Worm (Caenorhabditis elegans) whole organism, L4 larva: Measurements from ENCODE around the gene F45E10.2.

Source experiments
- D1046.2 ChIP-seq: fragments of 200-800 bp; sonication (Bioruptor generic); IDR thresholded peaks from 2 replicates; pipeline ENCODE4 v1.3.6; 2022; ENCODE audit warnings: missing genetic modification characterization, missing compliant biosample characterization
- T26A8.4 ChIP-seq: fragments of 200-800 bp; sonication (Bioruptor generic); IDR thresholded peaks from 2 replicates; pipeline ENCODE4 v1.3.6; 2022; ENCODE audit warnings: missing genetic modification characterization, missing compliant biosample characterization
- Y105C5A.15 ChIP-seq: fragments of 200-800 bp; sonication (Bioruptor generic); IDR thresholded peaks from 2 replicates; pipeline ENCODE4 v1.3.6; 2022; ENCODE audit warnings: missing genetic modification characterization, missing compliant biosample characterization
- Y48G9A.11 ChIP-seq: fragments of 200-800 bp; sonication (Bioruptor generic); IDR thresholded peaks from 2 replicates; pipeline ENCODE4 v1.3.6; 2022; ENCODE audit warnings: missing genetic modification reagents, missing genetic modification characterization, missing compliant biosample characterization
- Y75B8A.6 ChIP-seq: fragments of 200-800 bp; sonication (Bioruptor generic); IDR thresholded peaks from 2 replicates; pipeline ENCODE4 v1.3.6; 2022; ENCODE audit warnings: missing genetic modification reagents, missing genetic modification characterization, missing compliant biosample characterization
- aha-1 ChIP-seq: fragments of 150-350 bp; peaks from one replicate; lab custom pipeline; 2014; ENCODE audit warnings: missing biosample characterization, missing genetic modification characterization
- aly-2 ChIP-seq: sonication (generic microtip); optimal IDR thresholded peaks from 2 replicates; lab custom pipeline; 2018; ENCODE audit warnings: missing biosample characterization, missing genetic modification characterization
- ama-1 ChIP-seq: fragments of 150-350 bp; optimal IDR thresholded peaks from 2 replicates; lab custom pipeline; 2014; ENCODE audit warnings: inconsistent platforms, mixed read lengths
- arid-1 ChIP-seq: fragments of 200-800 bp; sonication (Bioruptor generic); conservative IDR thresholded peaks from 2 replicates; pipeline ENCODE4 v1.3.6; 2022; ENCODE audit warnings: missing genetic modification reagents, missing genetic modification characterization, missing compliant biosample characterization
- ceh-20 ChIP-seq: fragments of 200-800 bp; sonication (Bioruptor generic); IDR thresholded peaks from 2 replicates; pipeline ENCODE4 v1.3.6; 2022; ENCODE audit warnings: missing genetic modification reagents, missing genetic modification characterization, missing compliant biosample characterization
- ctbp-1 ChIP-seq: fragments of 200-800 bp; sonication (Bioruptor generic); IDR thresholded peaks from 2 replicates; pipeline ENCODE4 v1.3.6; 2022; ENCODE audit warnings: missing genetic modification reagents, missing genetic modification characterization, missing compliant biosample characterization
- daf-16 ChIP-seq, 3 experiments: sonication (generic microtip); optimal IDR thresholded peaks; 2 replicates each; lab custom pipeline; 2016 to 2017; ENCODE audit warnings: missing genetic modification characterization in 3 of 3, missing genetic modification reagents in 3 of 3, mild to moderate bottlenecking in 2 of 3, missing compliant biosample characterization in 2 of 3, missing biosample characterization in 1 of 3, moderate library complexity in 1 of 3
- daf-8 ChIP-seq: fragments of 200-800 bp; sonication (Bioruptor generic); IDR thresholded peaks from 2 replicates; pipeline ENCODE4 v1.3.6; 2022; ENCODE audit warnings: missing genetic modification characterization, missing compliant biosample characterization
- dmd-6 ChIP-seq: fragments of 200-800 bp; sonication (Bioruptor generic); IDR thresholded peaks from 2 replicates; pipeline ENCODE4 v1.3.6; 2022; ENCODE audit warnings: missing genetic modification reagents, missing genetic modification characterization, missing compliant biosample characterization
- dmd-9 ChIP-seq: fragments of 200-800 bp; sonication (Bioruptor generic); IDR thresholded peaks from 2 replicates; pipeline ENCODE4 v1.3.6; 2022; ENCODE audit warnings: missing genetic modification reagents, missing genetic modification characterization, missing compliant biosample characterization
- dpl-1 ChIP-seq: fragments of 150-350 bp; optimal IDR thresholded peaks from 2 replicates; lab custom pipeline; 2014; ENCODE audit warnings: missing biosample characterization, missing genetic modification reagents, missing genetic modification characterization
- dve-1 ChIP-seq: sonication (generic microtip); optimal IDR thresholded peaks from 2 replicates; lab custom pipeline; 2017; ENCODE audit warnings: antibody characterized with exemption, mild to moderate bottlenecking, missing genetic modification characterization, missing compliant biosample characterization; ENCODE audit not compliant: insufficient read depth
- egl-43 ChIP-seq: fragments of 200-800 bp; sonication (Bioruptor generic); IDR thresholded peaks from 2 replicates; pipeline ENCODE4 v1.3.6; 2022; ENCODE audit warnings: missing genetic modification reagents, missing genetic modification characterization, missing compliant biosample characterization
- hif-1 ChIP-seq, 2 experiments: sonication (generic microtip); optimal IDR thresholded peaks; 2 replicates each; lab custom pipeline; 2016 to 2017; ENCODE audit warnings: missing compliant biosample characterization in 2 of 2, missing genetic modification characterization in 2 of 2, missing genetic modification reagents in 2 of 2, missing genotype in 2 of 2, mild to moderate bottlenecking in 1 of 2
- hlh-30 ChIP-seq: sonication (generic microtip); optimal IDR thresholded peaks from 2 replicates; lab custom pipeline; 2017; ENCODE audit warnings: antibody characterized with exemption, mild to moderate bottlenecking, missing genetic modification characterization, missing compliant biosample characterization; ENCODE audit not compliant: insufficient read depth
- lim-7 ChIP-seq: fragments of 200-800 bp; sonication (Bioruptor generic); IDR thresholded peaks from 2 replicates; pipeline ENCODE4 v1.3.6; 2022; ENCODE audit warnings: missing genetic modification characterization, missing compliant biosample characterization
- lin-13 ChIP-seq: fragments of 150-350 bp; optimal IDR thresholded peaks from 2 replicates; lab custom pipeline; 2014; ENCODE audit warnings: missing biosample characterization, missing genetic modification reagents, missing genetic modification characterization
- lin-38 ChIP-seq: fragments of 200-800 bp; sonication (Bioruptor generic); IDR thresholded peaks from 2 replicates; pipeline ENCODE4 v1.3.6; 2022; ENCODE audit warnings: missing genetic modification reagents, missing genetic modification characterization, missing compliant biosample characterization
- lsy-2 ChIP-seq, 2 experiments: fragments of 150-350 bp in 1 of 2; sonication (generic microtip) in 1 of 2; optimal IDR thresholded peaks; 2 replicates each; lab custom pipeline; 2014 to 2017; ENCODE audit warnings: missing biosample characterization in 2 of 2, missing genetic modification characterization in 2 of 2
- mep-1 ChIP-seq: fragments of 150-350 bp; sonication (generic microtip); optimal IDR thresholded peaks from 3 replicates; lab custom pipeline; 2014; ENCODE audit warnings: missing biosample characterization, missing genetic modification characterization
- mes-2 ChIP-seq: sonication (generic microtip); optimal IDR thresholded peaks from 2 replicates; lab custom pipeline; 2016; ENCODE audit warnings: missing genotype, mild to moderate bottlenecking, missing genetic modification characterization, missing compliant biosample characterization; ENCODE audit not compliant: poor library complexity, severe bottlenecking
- nhr-11 ChIP-seq: fragments of 150-350 bp; optimal IDR thresholded peaks from 2 replicates; lab custom pipeline; 2014; ENCODE audit warnings: missing biosample characterization, missing genetic modification characterization
- nhr-237 ChIP-seq: sonication (generic microtip); optimal IDR thresholded peaks from 2 replicates; lab custom pipeline; 2017; ENCODE audit warnings: missing biosample characterization, missing genetic modification characterization
- nhr-25 ChIP-seq: sonication (generic microtip); optimal IDR thresholded peaks from 2 replicates; lab custom pipeline; 2017; ENCODE audit warnings: missing genetic modification characterization, mild to moderate bottlenecking, missing compliant biosample characterization, antibody characterized with exemption, moderate library complexity, borderline replicate concordance; ENCODE audit not compliant: insufficient read depth
- nhr-41 ChIP-seq: fragments of 200-800 bp; sonication (Bioruptor generic); IDR thresholded peaks from 2 replicates; pipeline ENCODE4 v1.3.6; 2022; ENCODE audit warnings: missing genetic modification reagents, missing genetic modification characterization, missing compliant biosample characterization
- nhr-6 ChIP-seq: fragments of 150-350 bp; optimal IDR thresholded peaks from 2 replicates; lab custom pipeline; 2014; ENCODE audit warnings: missing biosample characterization, missing genetic modification characterization
- pha-4 ChIP-seq, 2 experiments: fragments of 150-350 bp in 1 of 2; fragments of 200-800 bp in 1 of 2; sonication (Bioruptor generic) in 1 of 2; IDR thresholded peaks in 1 of 2; optimal IDR thresholded peaks in 1 of 2; 2 replicates each; pipeline versions ENCODE4 v1.3.6 to Lab custom; 2014 to 2022; ENCODE audit warnings: missing genetic modification characterization in 2 of 2, missing genetic modification reagents in 2 of 2, missing biosample characterization in 1 of 2, missing compliant biosample characterization in 1 of 2
- php-3 ChIP-seq: fragments of 200-800 bp; sonication (Bioruptor generic); IDR thresholded peaks from 2 replicates; pipeline ENCODE4 v1.3.6; 2022; ENCODE audit warnings: missing genetic modification reagents, missing genetic modification characterization, missing compliant biosample characterization
- pqm-1 ChIP-seq: sonication (generic microtip); optimal IDR thresholded peaks from 2 replicates; lab custom pipeline; 2017; ENCODE audit warnings: missing biosample characterization, missing genetic modification characterization
- rbr-2 ChIP-seq: sonication (generic microtip); optimal IDR thresholded peaks from 2 replicates; lab custom pipeline; 2016; ENCODE audit warnings: missing genotype, missing genetic modification characterization, missing compliant biosample characterization
- saeg-2 ChIP-seq: fragments of 200-800 bp; sonication (Bioruptor generic); IDR thresholded peaks from 2 replicates; pipeline ENCODE4 v1.3.6; 2022; ENCODE audit warnings: missing genetic modification reagents, missing genetic modification characterization, missing compliant biosample characterization
- spr-3 ChIP-seq: fragments of 200-800 bp; sonication (Bioruptor generic); optimal IDR thresholded peaks from 2 replicates; lab custom pipeline; 2018; ENCODE audit warnings: mild to moderate bottlenecking, missing genetic modification characterization, missing compliant biosample characterization
- unc-130 ChIP-seq: sonication (generic microtip); optimal IDR thresholded peaks from 2 replicates; lab custom pipeline; 2016; ENCODE audit warnings: missing genetic modification reagents, missing genetic modification characterization, missing compliant biosample characterization
- unc-62 ChIP-seq, 3 experiments: fragments of 150-350 bp in 1 of 3; sonication (generic microtip); optimal IDR thresholded peaks in 2 of 3; peaks in 1 of 3; 1 replicate in 1 of 3; 2 replicates in 2 of 3; lab custom pipeline; 2014 to 2017; ENCODE audit warnings: missing biosample characterization in 3 of 3, missing genetic modification characterization in 3 of 3, missing genetic modification reagents in 3 of 3, missing genotype in 1 of 3
- zip-2 ChIP-seq: fragments of 150-350 bp; optimal IDR thresholded peaks from 2 replicates; lab custom pipeline; 2014; ENCODE audit warnings: missing biosample characterization, missing genetic modification characterization
- ztf-7 ChIP-seq: fragments of 150-350 bp; optimal IDR thresholded peaks from 2 replicates; lab custom pipeline; 2014; ENCODE audit warnings: missing biosample characterization, missing genetic modification characterization

F45E10.2 gene

ce11 chrII:11055223-11055622 lies at the start of gene F45E10.2:
Gene F45E10.2 (minus strand): TSS chrII:11055323.
- TF ChIP-seq ztf-7 (tag; lab: Kevin White, UChicago) (no peak), lin-13 (GFP tag; lab: Kevin White, UChicago) (no peak), dmd-9 (GFP tag; lab: Robert Waterston, UW) (no peak), egl-43 (GFP tag; lab: Robert Waterston, UW) (no peak), nhr-237 (tag; lab: Kevin White, UChicago) (no peak), arid-1 (GFP tag; lab: Robert Waterston, UW) (no peak), mes-2 (tag; lab: Kevin White, UChicago) (no peak), ceh-20 (GFP tag; lab: Robert Waterston, UW) (no peak), Y75B8A.6 (GFP tag; lab: Robert Waterston, UW) (no peak), ctbp-1 (no peak), T26A8.4 (GFP tag; lab: Robert Waterston, UW) (no peak), spr-3 (no peak), unc-62 (GFP tag; optimal IDR thresholded peaks at IDR 0.05 in 1 of 2; lab: Kevin White, UChicago) (no peak), unc-62 (tag; optimal IDR thresholded peaks at IDR 0.05; lab: Kevin White, UChicago) (no peak), saeg-2 (GFP tag; lab: Robert Waterston, UW) (no peak)
- TF ChIP-seq, all 104 proteins: peak for 0

ce11 chrII:11104162-11104561 lies 49.0 kb upstream of the F45E10.2 start, which contains the start of gene C09H10.9:
Gene C09H10.9 (plus strand): TSS chrII:11104462.
- TF ChIP-seq lim-7 (no peak), aha-1 (tag; lab: Kevin White, UChicago) (peak; percentile 89)

- TF ChIP-seq lin-38 (GFP tag; lab: Robert Waterston, UW): no peak
- TF ChIP-seq unc-62 (GFP tag; optimal IDR thresholded peaks at IDR 0.05 in 1 of 2; lab: Kevin White, UChicago): peak in 1 of 2 experiments; percentile 17
- TF ChIP-seq unc-62 (tag; optimal IDR thresholded peaks at IDR 0.05; lab: Kevin White, UChicago): no peak
- no peak for TF ChIP-seq nhr-237 (tag; lab: Kevin White, UChicago)
- no peak for TF ChIP-seq rbr-2 (tag; lab: Kevin White, UChicago)
- no peak for TF ChIP-seq aly-2 (tag; lab: Kevin White, UChicago)
- TF ChIP-seq ctbp-1: no peak
These were observed 48.5 kb upstream of the F45E10.2 start, which contains the start of gene C09H10.5 for ce11 chrII:11103657-11104056. Gene C09H10.5 (minus strand): TSS chrII:11103757.

ce11 chrII:11103052-11103451 lies 47.9 kb upstream of the F45E10.2 start:
- peak; percentile 80 for TF ChIP-seq dve-1
- no peak for TF ChIP-seq Y105C5A.15
- peak; percentile 59 for TF ChIP-seq mep-1
- peak; percentile 81 for TF ChIP-seq hlh-30 (tag; lab: Kevin White, UChicago)
- peak; percentile 49; the same call in 1 of the 2 replicates for TF ChIP-seq dmd-6
- no peak for TF ChIP-seq nhr-41 (GFP tag; lab: Robert Waterston, UW)
- no peak for TF ChIP-seq daf-8 (GFP tag; lab: Robert Waterston, UW)
- TF ChIP-seq D1046.2: no peak
- TF ChIP-seq lsy-2 (tag; optimal IDR thresholded peaks at IDR 0.05; lab: Kevin White, UChicago): peak in 1 of 2 experiments; percentile 85
- no peak for TF ChIP-seq php-3 (GFP tag; lab: Robert Waterston, UW)
- no peak for TF ChIP-seq Y48G9A.11 (GFP tag; lab: Robert Waterston, UW)
- TF ChIP-seq dpl-1 (GFP tag; lab: Kevin White, UChicago): peak; percentile 73
- peak; percentile 73 for TF ChIP-seq pqm-1 (tag; lab: Kevin White, UChicago)
- TF ChIP-seq nhr-25 (tag; lab: Kevin White, UChicago): no peak
- TF ChIP-seq rbr-2 (tag; lab: Kevin White, UChicago): peak; percentile 56
- TF ChIP-seq zip-2: no peak
- TF ChIP-seq pha-4 (GFP tag; IDR thresholded peaks at IDR 0.05; lab: Robert Waterston, UW): no peak
- peak; percentile 66 for TF ChIP-seq pha-4 (tag; optimal IDR thresholded peaks at IDR 0.05; lab: Kevin White, UChicago)
- TF ChIP-seq nhr-11 (tag; lab: Kevin White, UChicago): peak; percentile 32
- peak; percentile 83 for TF ChIP-seq lin-38 (GFP tag; lab: Robert Waterston, UW)
- no peak for TF ChIP-seq daf-16 (GFP tag; optimal IDR thresholded peaks at IDR 0.05; lab: Kevin White, UChicago)
- TF ChIP-seq daf-16 (tag; optimal IDR thresholded peaks at IDR 0.05; lab: Kevin White, UChicago): peak; percentile 59
- TF ChIP-seq lin-13 (GFP tag; lab: Kevin White, UChicago): peak; percentile 31
- no peak for TF ChIP-seq ama-1 (lab: Kevin White, UChicago)
- TF ChIP-seq unc-130 (GFP tag; lab: Kevin White, UChicago): no peak
- TF ChIP-seq mes-2 (tag; lab: Kevin White, UChicago): peak; percentile 76
- peak in 1 of 2 experiments; percentile 48 for TF ChIP-seq hif-1 (tag; optimal IDR thresholded peaks at IDR 0.05; lab: Kevin White, UChicago)
- peak; percentile 76 for TF ChIP-seq nhr-6 (tag; lab: Kevin White, UChicago)
- TF ChIP-seq unc-62 (GFP tag; optimal IDR thresholded peaks at IDR 0.05 in 1 of 2; lab: Kevin White, UChicago): peak in 1 of 2 experiments; percentile 75
- TF ChIP-seq unc-62 (tag; optimal IDR thresholded peaks at IDR 0.05; lab: Kevin White, UChicago): no peak
